Worm (Caenorhabditis elegans) whole organism, young adult: ENCODE data around the gene nhl-2.

ENCODE experiments used
- B0019.2 ChIP-seq: fragments of 200-800 bp; sonication (Bioruptor generic); conservative IDR thresholded peaks from 2 replicates; pipeline ENCODE4 v1.3.6; 2022; ENCODE audit warnings: missing genetic modification reagents, missing genetic modification characterization, missing compliant biosample characterization
- F22D6.2 ChIP-seq: sonication (generic microtip); optimal IDR thresholded peaks from 2 replicates; lab custom pipeline; 2016; ENCODE audit warnings: mild to moderate bottlenecking, missing genetic modification characterization, missing compliant biosample characterization
- bed-1 ChIP-seq: fragments of 200-800 bp; sonication (Bioruptor generic); IDR thresholded peaks from 2 replicates; pipeline ENCODE4 v1.3.6; 2022; ENCODE audit warnings: missing genetic modification reagents, missing genetic modification characterization, missing compliant biosample characterization
- dpl-1 ChIP-seq: fragments of 150-350 bp; optimal IDR thresholded peaks from 2 replicates; lab custom pipeline; 2014; ENCODE audit warnings: missing biosample characterization, missing genetic modification reagents, missing genetic modification characterization
- egl-18 ChIP-seq: fragments of 200-800 bp; sonication (Bioruptor generic); IDR thresholded peaks from 2 replicates; pipeline ENCODE4 v1.3.6; 2022; ENCODE audit warnings: missing genetic modification reagents, missing genetic modification characterization, missing compliant biosample characterization
- gei-17 ChIP-seq: fragments of 200-800 bp; sonication (Bioruptor generic); optimal IDR thresholded peaks from 2 replicates; lab custom pipeline; 2018; ENCODE audit warnings: mild to moderate bottlenecking, missing genetic modification characterization, missing compliant biosample characterization
- lir-1 ChIP-seq: fragments of 200-800 bp; sonication (Bioruptor generic); conservative IDR thresholded peaks from 2 replicates; pipeline ENCODE4 v1.3.6; 2022; ENCODE audit warnings: missing genetic modification reagents, missing genetic modification characterization, missing compliant biosample characterization
- nfya-1 ChIP-seq: sonication (generic microtip); optimal IDR thresholded peaks from 2 replicates; lab custom pipeline; 2017; ENCODE audit warnings: antibody characterized with exemption, missing compliant biosample characterization, missing genetic modification characterization, borderline replicate concordance; ENCODE audit not compliant: insufficient read depth
- rec-8 ChIP-seq, 2 experiments: sonication (generic microtip); optimal IDR thresholded peaks; 2 replicates each; lab custom pipeline; 2016; ENCODE audit warnings: mild to moderate bottlenecking in 2 of 2, missing genetic modification characterization in 2 of 2, missing genetic modification reagents in 2 of 2, missing genotype in 2 of 2, missing biosample characterization in 1 of 2, missing compliant biosample characterization in 1 of 2, moderate library complexity in 1 of 2
- sdz-38 ChIP-seq: sonication (generic microtip); optimal IDR thresholded peaks from 2 replicates; lab custom pipeline; 2016; ENCODE audit warnings: missing genotype, missing genetic modification characterization, missing compliant biosample characterization

DNA sequence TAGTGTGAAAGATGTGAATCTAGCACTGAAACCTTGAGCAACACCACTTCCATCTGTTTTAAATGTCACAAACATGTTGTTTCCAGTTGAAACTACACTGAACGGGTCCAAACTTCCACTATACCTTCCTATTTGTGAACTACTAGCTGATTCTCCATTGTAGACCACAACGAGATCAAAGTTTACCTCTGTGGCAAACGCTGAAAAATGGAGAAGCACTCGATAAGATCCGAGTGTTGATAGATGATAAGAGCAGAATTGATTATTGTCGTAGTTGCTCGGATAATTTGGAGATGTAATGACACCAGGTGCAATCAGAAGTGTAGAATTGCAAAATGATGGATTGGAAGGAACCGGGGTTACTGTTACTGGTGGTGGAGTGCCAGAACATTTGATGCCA is 16.9 kb downstream of the nhl-2 start:
- TF ChIP-seq B0019.2 (GFP tag; lab: Robert Waterston, UW) (no peak), nfya-1 (tag; lab: Kevin White, UChicago) (no peak), rec-8 (tag; optimal IDR thresholded peaks at IDR 0.05; lab: Kevin White, UChicago) (no peak), sdz-38 (no peak), dpl-1 (GFP tag; lab: Kevin White, UChicago) (no peak), egl-18 (GFP tag; lab: Robert Waterston, UW) (no peak), gei-17 (GFP tag; lab: Kevin White, UChicago) (no peak), lir-1 (no peak), F22D6.2 (tag; lab: Kevin White, UChicago) (no peak), bed-1 (no peak)
